Worm (Caenorhabditis elegans) whole organism, L1 larva: ENCODE results near the gene mob-2.

Source experiments
- C04F5.9 ChIP-seq: sonication (generic microtip); optimal IDR thresholded peaks from 2 replicates; lab custom pipeline; 2016; ENCODE audit warnings: missing genetic modification characterization, missing compliant biosample characterization
- C34B4.2 ChIP-seq: sonication (generic microtip); optimal IDR thresholded peaks from 2 replicates; lab custom pipeline; 2017; ENCODE audit warnings: mild to moderate bottlenecking, missing genetic modification characterization, missing compliant biosample characterization
- F16B12.6 ChIP-seq: fragments of 150-350 bp; optimal IDR thresholded peaks from 2 replicates; lab custom pipeline; 2014; ENCODE audit warnings: missing biosample characterization, missing genetic modification characterization
- alr-1 ChIP-seq: fragments of 200-800 bp; sonication (Bioruptor generic); optimal IDR thresholded peaks from 2 replicates; lab custom pipeline; 2018; ENCODE audit warnings: borderline replicate concordance, mild to moderate bottlenecking, missing genetic modification characterization, missing compliant biosample characterization
- ama-1 ChIP-seq: fragments of 150-350 bp; optimal IDR thresholded peaks from 2 replicates; lab custom pipeline; 2014
- blmp-1 ChIP-seq: fragments of 150-350 bp; optimal IDR thresholded peaks from 2 replicates; lab custom pipeline; 2014; ENCODE audit warnings: missing biosample characterization, missing genetic modification characterization
- ceh-63 ChIP-seq: fragments of 200-800 bp; sonication (Bioruptor generic); optimal IDR thresholded peaks from 2 replicates; lab custom pipeline; 2018; ENCODE audit warnings: mild to moderate bottlenecking, missing genetic modification characterization, missing compliant biosample characterization
- ceh-82 ChIP-seq, 3 experiments: fragments of 150-350 bp in 1 of 3; sonication (generic microtip) in 2 of 3; optimal IDR thresholded peaks; 2 replicates each; lab custom pipeline; 2014 to 2017; ENCODE audit warnings: missing biosample characterization in 3 of 3, missing genetic modification characterization in 3 of 3
- ceh-88 ChIP-seq: fragments of 200-800 bp; sonication (Bioruptor generic); IDR thresholded peaks from 2 replicates; pipeline ENCODE4 v1.3.6; 2022; ENCODE audit warnings: missing genetic modification characterization, missing compliant biosample characterization
- ceh-90 ChIP-seq: sonication (generic microtip); optimal IDR thresholded peaks from 2 replicates; lab custom pipeline; 2016; ENCODE audit warnings: missing genetic modification characterization, missing compliant biosample characterization
- dsc-1 ChIP-seq: sonication (generic microtip); optimal IDR thresholded peaks from 2 replicates; lab custom pipeline; 2016; ENCODE audit warnings: mild to moderate bottlenecking, missing genetic modification characterization, missing compliant biosample characterization
- efl-1 ChIP-seq, 4 experiments: fragments of 150-350 bp; optimal IDR thresholded peaks in 3 of 4; peaks in 1 of 4; 1 replicate in 1 of 4; 2 replicates in 3 of 4; lab custom pipeline; 2014; ENCODE audit warnings: missing biosample characterization in 2 of 4, missing genetic modification characterization in 2 of 4, missing genetic modification reagents in 2 of 4
- egl-13 ChIP-seq: sonication (generic microtip); optimal IDR thresholded peaks from 2 replicates; lab custom pipeline; 2016; ENCODE audit warnings: missing genotype, missing genetic modification reagents, missing genetic modification characterization, missing compliant biosample characterization
- egl-27 ChIP-seq, 2 experiments: fragments of 150-350 bp in 1 of 2; sonication (generic microtip); optimal IDR thresholded peaks; 3 replicates each; lab custom pipeline; 2017 to 2018; ENCODE audit warnings: missing biosample characterization in 2 of 2, missing genetic modification characterization in 2 of 2, missing genetic modification reagents in 2 of 2
- elt-2 ChIP-seq: sonication (generic microtip); optimal IDR thresholded peaks from 2 replicates; lab custom pipeline; 2016; ENCODE audit warnings: missing genetic modification characterization, mild to moderate bottlenecking, inconsistent platforms, missing compliant biosample characterization, missing genetic modification reagents
- fkh-4 ChIP-seq: sonication (generic microtip); optimal IDR thresholded peaks from 2 replicates; lab custom pipeline; 2016; ENCODE audit warnings: missing compliant biosample characterization, missing genetic modification characterization, borderline replicate concordance
- fkh-8 ChIP-seq: sonication (generic microtip); optimal IDR thresholded peaks from 2 replicates; lab custom pipeline; 2016; ENCODE audit warnings: mild to moderate bottlenecking, missing genetic modification characterization, missing compliant biosample characterization
- grh-1 ChIP-seq: fragments of 200-800 bp; sonication (Bioruptor generic); IDR thresholded peaks from 2 replicates; pipeline ENCODE4 v1.3.6; 2022; ENCODE audit warnings: missing genetic modification reagents, missing genetic modification characterization, missing compliant biosample characterization
- hlh-4 ChIP-seq: sonication (generic microtip); optimal IDR thresholded peaks from 2 replicates; lab custom pipeline; 2016; ENCODE audit warnings: mild to moderate bottlenecking, missing genetic modification characterization, missing compliant biosample characterization
- jun-1 ChIP-seq: fragments of 150-350 bp; optimal IDR thresholded peaks from 2 replicates; lab custom pipeline; 2014; ENCODE audit warnings: missing biosample characterization, missing genetic modification reagents, missing genetic modification characterization
- lin-14 ChIP-seq: fragments of 200-800 bp; sonication (Bioruptor generic); optimal IDR thresholded peaks from 2 replicates; lab custom pipeline; 2018; ENCODE audit warnings: mild to moderate bottlenecking, missing genetic modification characterization, moderate library complexity, missing compliant biosample characterization
- lin-15B ChIP-seq: fragments of 150-350 bp; sonication (generic microtip); optimal IDR thresholded peaks from 3 replicates; lab custom pipeline; 2014; ENCODE audit warnings: missing biosample characterization, missing genetic modification characterization
- lin-35 ChIP-seq, 2 experiments: fragments of 150-350 bp; optimal IDR thresholded peaks; 2 replicates each; lab custom pipeline; 2014; ENCODE audit warnings: missing biosample characterization in 2 of 2, missing genetic modification characterization in 2 of 2, missing genetic modification reagents in 2 of 2
- mab-9 ChIP-seq: fragments of 200-800 bp; sonication (Bioruptor generic); IDR thresholded peaks from 2 replicates; pipeline ENCODE4 v1.3.6; 2022; ENCODE audit warnings: missing genetic modification reagents, missing genetic modification characterization, missing compliant biosample characterization
- mef-2 ChIP-seq: fragments of 150-350 bp; optimal IDR thresholded peaks from 2 replicates; lab custom pipeline; 2014; ENCODE audit warnings: missing biosample characterization, missing genetic modification characterization
- mep-1 ChIP-seq: fragments of 150-350 bp; optimal IDR thresholded peaks from 2 replicates; lab custom pipeline; 2014; ENCODE audit warnings: missing biosample characterization, missing genetic modification characterization
- nhr-47 ChIP-seq: sonication (generic microtip); optimal IDR thresholded peaks from 2 replicates; lab custom pipeline; 2016; ENCODE audit warnings: mild to moderate bottlenecking, missing genetic modification characterization, moderate library complexity, missing compliant biosample characterization
- nhr-71 ChIP-seq: sonication (generic microtip); optimal IDR thresholded peaks from 2 replicates; lab custom pipeline; 2016; ENCODE audit warnings: mild to moderate bottlenecking, missing genetic modification characterization, moderate library complexity, missing compliant biosample characterization
- nhr-76 ChIP-seq: sonication (generic microtip); optimal IDR thresholded peaks from 2 replicates; lab custom pipeline; 2017; ENCODE audit warnings: missing biosample characterization, missing genetic modification characterization
- nhr-77 ChIP-seq: fragments of 150-350 bp; optimal IDR thresholded peaks from 2 replicates; lab custom pipeline; 2014; ENCODE audit warnings: missing biosample characterization, missing genetic modification characterization
- nhr-85 ChIP-seq: sonication (generic microtip); peaks from one replicate; lab custom pipeline; 2016; ENCODE audit warnings: missing genetic modification characterization, inconsistent platforms, missing compliant biosample characterization
- nhr-90 ChIP-seq: sonication (generic microtip); optimal IDR thresholded peaks from 2 replicates; lab custom pipeline; 2016; ENCODE audit warnings: mild to moderate bottlenecking, missing genetic modification characterization, missing compliant biosample characterization; ENCODE audit not compliant: poor library complexity
- pag-3 ChIP-seq: sonication (generic microtip); optimal IDR thresholded peaks from 2 replicates; lab custom pipeline; 2017; ENCODE audit warnings: missing genetic modification characterization, mild to moderate bottlenecking, missing compliant biosample characterization, antibody characterized with exemption, borderline replicate concordance; ENCODE audit not compliant: insufficient read depth
- pqm-1 ChIP-seq: sonication (generic microtip); optimal IDR thresholded peaks from 3 replicates; lab custom pipeline; 2017; ENCODE audit warnings: missing biosample characterization, missing genetic modification characterization
- snu-23 ChIP-seq: sonication (generic microtip); optimal IDR thresholded peaks from 2 replicates; lab custom pipeline; 2016; ENCODE audit warnings: missing genetic modification characterization, missing compliant biosample characterization
- sptf-1 ChIP-seq: fragments of 150-350 bp; optimal IDR thresholded peaks from 2 replicates; lab custom pipeline; 2014; ENCODE audit warnings: missing biosample characterization, missing genetic modification characterization
- swsn-7 ChIP-seq: sonication (generic microtip); optimal IDR thresholded peaks from 2 replicates; lab custom pipeline; 2016; ENCODE audit warnings: missing genetic modification characterization, missing compliant biosample characterization
- tlp-1 ChIP-seq: fragments of 150-350 bp; optimal IDR thresholded peaks from 2 replicates; lab custom pipeline; 2014; ENCODE audit warnings: missing biosample characterization, missing genetic modification characterization
- unc-130 ChIP-seq: fragments of 150-350 bp; optimal IDR thresholded peaks from 2 replicates; lab custom pipeline; 2017; ENCODE audit warnings: missing biosample characterization, missing genetic modification characterization, inconsistent platforms
- unc-86 ChIP-seq: sonication (generic microtip); optimal IDR thresholded peaks from 2 replicates; lab custom pipeline; 2016; ENCODE audit warnings: missing genetic modification characterization, missing compliant biosample characterization
- unc-98 ChIP-seq: fragments of 200-800 bp; sonication (Bioruptor generic); IDR thresholded peaks from 2 replicates; pipeline ENCODE4 v1.3.6; 2022; ENCODE audit warnings: missing genetic modification characterization, missing compliant biosample characterization
- vab-15 ChIP-seq: sonication (generic microtip); optimal IDR thresholded peaks from 2 replicates; lab custom pipeline; 2017; ENCODE audit warnings: missing genotype, mild to moderate bottlenecking, missing genetic modification characterization, missing compliant biosample characterization
- xbp-1 ChIP-seq: sonication (generic microtip); optimal IDR thresholded peaks from 2 replicates; lab custom pipeline; 2016; ENCODE audit warnings: missing genetic modification characterization, missing compliant biosample characterization
- zag-1 ChIP-seq: fragments of 150-350 bp; optimal IDR thresholded peaks from 2 replicates; lab custom pipeline; 2014; ENCODE audit warnings: missing biosample characterization, missing genetic modification characterization
- ztf-4 ChIP-seq: fragments of 150-350 bp; optimal IDR thresholded peaks from 2 replicates; lab custom pipeline; 2014; ENCODE audit warnings: missing biosample characterization, missing genetic modification characterization

The mob-2 gene

DNA sequence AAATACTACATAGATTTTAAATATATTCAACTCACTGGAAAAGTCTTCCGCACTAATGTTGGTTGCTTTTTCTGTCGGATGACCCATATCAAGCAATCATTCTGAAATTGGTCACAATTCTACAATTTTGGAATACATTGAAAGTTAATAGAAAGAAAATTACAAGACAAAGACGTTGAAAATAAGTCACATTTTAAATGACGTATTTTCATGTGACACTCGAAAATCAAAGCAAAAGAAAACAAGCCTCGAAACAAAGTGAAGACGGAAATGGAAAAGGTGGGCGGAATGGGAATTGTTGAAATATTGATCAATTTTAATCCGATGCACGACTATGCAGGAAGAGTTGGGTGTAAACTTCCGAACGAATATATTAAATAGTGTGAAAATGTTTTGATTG, at the start of gene mob-2:
Gene mob-2 (minus strand): TSS at position 101 of the 400 bp plus-strand sequence.
- TF ChIP-seq lin-14, result peak; percentile 18
- TF ChIP-seq nhr-71, result peak; percentile 26
- peak; percentile 31 for TF ChIP-seq blmp-1 (tag; lab: Kevin White, UChicago)
- TF ChIP-seq lin-35 (GFP tag; optimal IDR thresholded peaks at IDR 0.05; lab: Kevin White, UChicago), result peak in 1 of 2 experiments; percentile 19
- TF ChIP-seq snu-23 (GFP tag; lab: Kevin White, UChicago), result peak; percentile 17
- TF ChIP-seq ceh-90 (tag; lab: Kevin White, UChicago), result no peak
- peak; percentile 26 for TF ChIP-seq nhr-85 (tag; lab: Kevin White, UChicago)
- no peak for TF ChIP-seq nhr-47 (tag; lab: Kevin White, UChicago)
- no peak for TF ChIP-seq unc-98 (GFP tag; lab: Robert Waterston, UW)
- TF ChIP-seq dsc-1, result peak; percentile 27

DNA sequence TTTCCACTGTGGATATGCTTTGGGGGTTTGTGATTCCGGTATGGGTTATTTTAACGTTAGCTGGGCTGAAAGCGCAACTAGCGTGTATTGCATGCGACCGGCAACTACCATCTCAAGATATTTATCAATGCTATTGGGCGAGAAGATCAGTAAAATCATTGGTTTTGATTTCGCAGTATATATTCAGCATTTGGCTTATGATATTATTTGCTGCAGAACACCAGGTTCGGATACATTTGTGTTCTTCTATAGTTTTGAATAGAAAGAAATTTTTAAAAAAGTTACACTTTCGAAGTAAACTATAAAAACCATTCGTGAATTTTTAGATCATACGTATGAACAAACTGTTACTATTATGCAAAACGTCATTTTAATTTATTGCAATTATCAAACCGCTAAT, 48.1 kb upstream of the mob-2 start:
- TF ChIP-seq sptf-1 (tag; lab: Kevin White, UChicago) (no peak), nhr-76 (tag; lab: Kevin White, UChicago) (no peak), pag-3 (tag; lab: Kevin White, UChicago) (no peak), swsn-7 (no peak), nhr-90 (tag; lab: Kevin White, UChicago) (no peak), alr-1 (no peak), xbp-1 (tag; lab: Kevin White, UChicago) (no peak), nhr-71 (no peak)

DNA sequence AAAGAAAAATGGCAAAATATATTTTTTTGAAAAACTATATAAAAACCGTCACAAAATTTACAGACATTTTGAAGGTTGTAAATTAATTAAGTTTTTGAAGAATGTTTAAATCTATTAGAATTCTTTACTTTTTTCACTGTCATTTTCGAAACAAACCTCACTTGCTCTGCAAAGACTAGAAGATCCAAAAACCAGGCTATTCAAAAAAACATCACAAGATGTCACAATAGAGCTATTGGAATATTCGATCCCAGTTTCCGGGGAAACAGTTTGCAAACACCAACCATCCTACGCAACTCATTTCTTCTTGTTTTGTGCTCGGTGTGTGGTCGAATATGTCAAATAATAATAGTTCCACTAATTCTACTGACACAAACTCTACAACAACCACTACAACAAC, 46.9 kb upstream of the mob-2 start, which contains the start of gene R12H7.4:
Gene R12H7.4 (plus strand): TSS at position 301 of the 400 bp plus-strand sequence.
- no peak for TF ChIP-seq ztf-4
- TF ChIP-seq efl-1 (optimal IDR thresholded peaks at IDR 0.05; lab: Kevin White, UChicago), result no peak
- TF ChIP-seq efl-1 (GFP tag; optimal IDR thresholded peaks at IDR 0.05 in 1 of 2; lab: Kevin White, UChicago), result peak in 1 of 2 experiments; percentile 29
- TF ChIP-seq jun-1, result no peak
- no peak for TF ChIP-seq C34B4.2 (tag; lab: Kevin White, UChicago)

DNA sequence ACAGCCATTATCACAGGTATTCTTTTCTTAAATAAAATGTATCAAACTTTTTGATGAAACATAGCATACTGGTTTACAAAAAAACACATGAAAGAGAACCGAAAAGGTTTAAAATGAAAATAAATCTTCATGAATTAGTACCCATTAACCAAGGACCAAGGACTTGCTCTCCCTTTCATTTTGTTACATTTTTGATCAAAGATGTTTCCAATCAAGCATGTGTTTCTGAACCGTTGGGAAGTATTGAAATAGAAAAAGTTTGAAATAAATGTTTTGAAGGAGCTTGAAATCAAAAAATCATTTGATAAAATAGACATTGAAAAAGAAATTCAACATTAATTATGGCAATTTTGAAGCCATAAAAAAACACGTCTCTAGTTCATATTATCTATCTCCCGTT, 42.7 kb upstream of the mob-2 start:
- TF ChIP-seq F16B12.6 (tag; lab: Kevin White, UChicago) (no peak), egl-27 (tag; optimal IDR thresholded peaks at IDR 0.05; lab: Kevin White, UChicago) (no peak), ceh-88 (no peak), lin-14 (no peak), ceh-63 (GFP tag; lab: Kevin White, UChicago) (no peak), fkh-4 (tag; lab: Kevin White, UChicago) (peak; percentile 93), dsc-1 (peak; percentile 99)

DNA sequence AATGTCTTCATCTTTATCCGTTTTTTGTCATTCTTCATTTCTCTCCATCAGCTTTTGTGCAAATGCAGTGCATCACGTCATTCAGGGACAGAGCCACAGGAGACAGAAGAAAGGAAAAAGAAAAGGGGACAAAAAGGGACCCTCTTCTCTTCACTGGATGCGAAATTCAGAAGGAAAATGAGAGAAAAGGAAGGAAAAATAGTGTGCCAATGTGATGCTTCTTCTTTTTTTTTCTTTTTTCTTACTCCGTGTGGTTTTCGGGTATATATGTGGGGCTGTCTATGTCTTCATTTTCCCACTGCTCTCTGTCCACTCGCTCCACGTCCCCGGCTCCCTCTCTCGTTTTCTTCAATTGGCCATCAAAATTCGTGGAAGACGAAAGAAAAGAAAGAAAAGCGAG, 40.6 kb upstream of the mob-2 start:
- TF ChIP-seq zag-1 (tag; lab: Kevin White, UChicago), result peak; percentile 83
- TF ChIP-seq elt-2 (tag; lab: Kevin White, UChicago), result no peak
- TF ChIP-seq lin-35 (GFP tag; optimal IDR thresholded peaks at IDR 0.05; lab: Kevin White, UChicago), result peak in 1 of 2 experiments; percentile 31
- TF ChIP-seq vab-15 (tag; lab: Kevin White, UChicago), result no peak
- TF ChIP-seq nhr-77, result no peak
- no peak for TF ChIP-seq mef-2 (tag; lab: Kevin White, UChicago)
- TF ChIP-seq lin-15B (tag; lab: Kevin White, UChicago), result no peak
- no peak for TF ChIP-seq tlp-1 (tag; lab: Kevin White, UChicago)
- TF ChIP-seq pqm-1 (tag; lab: Kevin White, UChicago), result no peak
- TF ChIP-seq C34B4.2 (tag; lab: Kevin White, UChicago), result no peak
- peak; percentile 61 for TF ChIP-seq unc-86 (tag; lab: Kevin White, UChicago)
- TF ChIP-seq hlh-4 (tag; lab: Kevin White, UChicago), result no peak
- no peak for TF ChIP-seq C04F5.9 (tag; lab: Kevin White, UChicago)
- peak; percentile 59 for TF ChIP-seq snu-23 (GFP tag; lab: Kevin White, UChicago)
- no peak for TF ChIP-seq egl-13 (tag; lab: Kevin White, UChicago)
- no peak for TF ChIP-seq unc-130 (tag; lab: Kevin White, UChicago)
- TF ChIP-seq mab-9 (GFP tag; lab: Robert Waterston, UW), result no peak
- no peak for TF ChIP-seq fkh-4 (tag; lab: Kevin White, UChicago)
- TF ChIP-seq mep-1 (tag; lab: Kevin White, UChicago), result no peak
- no peak for TF ChIP-seq ztf-4
- TF ChIP-seq nhr-47 (tag; lab: Kevin White, UChicago), result peak; percentile 41
- TF ChIP-seq fkh-8 (tag; lab: Kevin White, UChicago), result no peak
- no peak for TF ChIP-seq grh-1 (GFP tag; lab: Robert Waterston, UW)
- no peak for TF ChIP-seq F16B12.6 (tag; lab: Kevin White, UChicago)
- no peak for TF ChIP-seq blmp-1 (tag; lab: Kevin White, UChicago)
- TF ChIP-seq ama-1 (lab: Kevin White, UChicago), result no peak
- no peak for TF ChIP-seq sptf-1 (tag; lab: Kevin White, UChicago)
- TF ChIP-seq ceh-82 (tag; optimal IDR thresholded peaks at IDR 0.05; lab: Kevin White, UChicago), result peak; percentile 8 to 19 (median 14)
